Fruit fly (Drosophila melanogaster) whole organism, embryonic: ENCODE data around the gene Pph13.

Experiments
- B-H2 ChIP-seq: fragments of 200-800 bp; sonication (Bioruptor generic); optimal IDR thresholded peaks from 2 replicates; lab custom pipeline; 2018; ENCODE audit warnings: missing biosample characterization, mild to moderate bottlenecking, missing genetic modification characterization
- BEAF-32 ChIP-seq: fragments of 200-800 bp; sonication (Bioruptor generic); optimal IDR thresholded peaks from 3 replicates; lab custom pipeline; 2017; ENCODE audit warnings: missing biosample characterization, missing genetic modification characterization, mild to moderate bottlenecking, moderate library complexity, missing genetic modification reagents
- CG1024 ChIP-seq: fragments of 200-800 bp; sonication (Bioruptor generic); IDR thresholded peaks from 2 replicates; pipeline ENCODE4 v1.3.6; 2022; ENCODE audit warnings: missing biosample characterization, missing genetic modification characterization
- CG11093 ChIP-seq: fragments of 200-800 bp; sonication (Bioruptor generic); IDR thresholded peaks from 3 replicates; pipeline ENCODE4 v1.3.6; 2022; ENCODE audit warnings: missing biosample characterization, missing genetic modification characterization
- CG12744 ChIP-seq: fragments of 200-800 bp; sonication (Bioruptor generic); optimal IDR thresholded peaks from 2 replicates; lab custom pipeline; 2016; ENCODE audit warnings: missing biosample characterization, missing genetic modification characterization
- CG13287 ChIP-seq: fragments of 200-800 bp; sonication (Bioruptor generic); IDR thresholded peaks from 2 replicates; pipeline ENCODE4 v1.3.6; 2022; ENCODE audit warnings: missing biosample characterization, missing genetic modification characterization; ENCODE audit not compliant: partially characterized antibody
- CG13624 ChIP-seq: fragments of 200-800 bp; sonication (Bioruptor generic); optimal IDR thresholded peaks from 2 replicates; lab custom pipeline; 2016; ENCODE audit warnings: missing biosample characterization, missing genetic modification characterization
- CG14965 ChIP-seq: fragments of 200-800 bp; sonication (Bioruptor generic); optimal IDR thresholded peaks from 2 replicates; lab custom pipeline; 2016; ENCODE audit warnings: missing biosample characterization, missing genetic modification characterization, borderline replicate concordance
- CG15011 ChIP-seq: fragments of 200-800 bp; sonication (Bioruptor generic); optimal IDR thresholded peaks from 3 replicates; lab custom pipeline; 2018; ENCODE audit warnings: missing biosample characterization, mild to moderate bottlenecking, missing genetic modification characterization
- CG16863 ChIP-seq: fragments of 200-800 bp; sonication (Bioruptor generic); optimal IDR thresholded peaks from 3 replicates; lab custom pipeline; 2016; ENCODE audit warnings: missing biosample characterization, missing genetic modification characterization
- CG17359 ChIP-seq: fragments of 200-800 bp; sonication (Bioruptor generic); optimal IDR thresholded peaks from 3 replicates; lab custom pipeline; 2018; ENCODE audit warnings: missing biosample characterization, mild to moderate bottlenecking, missing genetic modification characterization, moderate library complexity
- CG2889 ChIP-seq: fragments of 200-800 bp; sonication (Bioruptor generic); IDR thresholded peaks from 3 replicates; pipeline ENCODE4 v1.3.6; 2022; ENCODE audit warnings: missing biosample characterization, missing genetic modification characterization
- CG31365 ChIP-seq: fragments of 200-800 bp; sonication (Bioruptor generic); optimal IDR thresholded peaks from 2 replicates; lab custom pipeline; 2018; ENCODE audit warnings: missing biosample characterization, mild to moderate bottlenecking, missing genetic modification characterization
- CG3726 ChIP-seq: fragments of 200-800 bp; sonication (Bioruptor generic); IDR thresholded peaks from 3 replicates; pipeline ENCODE4, ENCODE4 v1.3.6; 2022; ENCODE audit warnings: missing biosample characterization, missing genetic modification characterization
- CG4707 ChIP-seq: fragments of 200-800 bp; sonication (Bioruptor generic); optimal IDR thresholded peaks from 2 replicates; lab custom pipeline; 2018; ENCODE audit warnings: missing biosample characterization, mild to moderate bottlenecking, missing genetic modification characterization, moderate library complexity
- CG6254 ChIP-seq: fragments of 200-800 bp; sonication (Bioruptor generic); optimal IDR thresholded peaks from 3 replicates; lab custom pipeline; 2017; ENCODE audit warnings: mild to moderate bottlenecking, missing biosample characterization, missing genetic modification reagents, missing genetic modification characterization
- CG7372 ChIP-seq: fragments of 200-800 bp; sonication (Bioruptor generic); IDR thresholded peaks from 2 replicates; pipeline ENCODE4 v1.3.6; 2022; ENCODE audit warnings: missing biosample characterization, missing genetic modification characterization
- Dad ChIP-seq: fragments of 200-800 bp; sonication (Bioruptor generic); optimal IDR thresholded peaks from 3 replicates; lab custom pipeline; 2016; ENCODE audit warnings: missing biosample characterization, missing genetic modification characterization
- Dip3 ChIP-seq: fragments of 200-800 bp; sonication (Bioruptor generic); optimal IDR thresholded peaks from 3 replicates; lab custom pipeline; 2016; ENCODE audit warnings: missing biosample characterization, missing genetic modification characterization
- H15 ChIP-seq: fragments of 200-800 bp; sonication (Bioruptor generic); IDR thresholded peaks from 3 replicates; pipeline ENCODE4 v1.3.6; 2022; ENCODE audit warnings: missing biosample characterization, missing genetic modification characterization
- Hey ChIP-seq: fragments of 200-800 bp; sonication (Bioruptor generic); optimal IDR thresholded peaks from 3 replicates; lab custom pipeline; 2018; ENCODE audit warnings: missing biosample characterization, mild to moderate bottlenecking, missing genetic modification characterization
- Nf-YA ChIP-seq: fragments of 200-800 bp; sonication (Bioruptor generic); IDR thresholded peaks from 2 replicates; pipeline ENCODE4 v1.3.6; 2022; ENCODE audit warnings: missing biosample characterization, missing genetic modification characterization
- Ptx1 ChIP-seq: fragments of 200-800 bp; sonication (Bioruptor generic); IDR thresholded peaks from 2 replicates; pipeline ENCODE4 v1.3.6; 2022; ENCODE audit warnings: missing biosample characterization, missing genetic modification characterization
- Rx ChIP-seq: fragments of 200-800 bp; sonication (Bioruptor generic); IDR thresholded peaks from 2 replicates; pipeline ENCODE4 v1.3.6; 2022; ENCODE audit warnings: missing biosample characterization, missing genetic modification characterization
- ac ChIP-seq: fragments of 200-800 bp; sonication (Bioruptor generic); optimal IDR thresholded peaks from 3 replicates; lab custom pipeline; 2017; ENCODE audit warnings: missing biosample characterization, mild to moderate bottlenecking, missing genetic modification characterization
- ap ChIP-seq: fragments of 200-800 bp; sonication (Bioruptor generic); IDR thresholded peaks from 2 replicates; pipeline ENCODE4 v1.3.6; 2022; ENCODE audit warnings: missing biosample characterization, missing genetic modification characterization
- bowl ChIP-seq: fragments of 200-800 bp; sonication (Bioruptor generic); IDR thresholded peaks from 2 replicates; pipeline ENCODE4 v1.3.6; 2022; ENCODE audit warnings: missing biosample characterization, missing genetic modification characterization
- croc ChIP-seq: fragments of 200-800 bp; sonication (Bioruptor generic); conservative IDR thresholded peaks from 3 replicates; pipeline ENCODE4 v1.3.6; 2022; ENCODE audit warnings: missing biosample characterization, missing genetic modification characterization
- esg ChIP-seq: fragments of 200-800 bp; sonication (Bioruptor generic); conservative IDR thresholded peaks from 2 replicates; pipeline ENCODE4 v1.3.6; 2022; ENCODE audit warnings: missing biosample characterization, missing genetic modification characterization
- fd64A ChIP-seq: fragments of 200-800 bp; sonication (Bioruptor generic); optimal IDR thresholded peaks from 3 replicates; lab custom pipeline; 2018; ENCODE audit warnings: missing biosample characterization, mild to moderate bottlenecking, missing genetic modification characterization
- ftz-f1 ChIP-seq: fragments of 200-800 bp; sonication (Bioruptor generic); optimal IDR thresholded peaks from 2 replicates; lab custom pipeline; 2016; ENCODE audit warnings: missing biosample characterization, missing genetic modification characterization
- gem ChIP-seq: fragments of 200-800 bp; sonication (Bioruptor generic); optimal IDR thresholded peaks from 2 replicates; lab custom pipeline; 2019; ENCODE audit warnings: missing biosample characterization, mild to moderate bottlenecking, missing genetic modification characterization, moderate library complexity
- grau ChIP-seq: fragments of 200-800 bp; optimal IDR thresholded peaks from 3 replicates; lab custom pipeline; 2019; ENCODE audit warnings: missing biosample characterization, mild to moderate bottlenecking, missing genetic modification characterization, moderate library complexity
- gsb-n ChIP-seq: fragments of 200-800 bp; sonication (Bioruptor generic); optimal IDR thresholded peaks from 3 replicates; lab custom pipeline; 2018; ENCODE audit warnings: missing biosample characterization, mild to moderate bottlenecking, missing genetic modification characterization
- kah ChIP-seq: fragments of 200-800 bp; sonication (Bioruptor generic); optimal IDR thresholded peaks from 2 replicates; lab custom pipeline; 2018; ENCODE audit warnings: missing biosample characterization, mild to moderate bottlenecking, missing genetic modification characterization
- kni ChIP-seq: fragments of 200-800 bp; sonication (Bioruptor generic); optimal IDR thresholded peaks from 3 replicates; lab custom pipeline; 2017; ENCODE audit warnings: mild to moderate bottlenecking, missing biosample characterization, missing genetic modification reagents, missing genetic modification characterization
- lab ChIP-seq: fragments of 200-800 bp; sonication (Bioruptor generic); optimal IDR thresholded peaks from 3 replicates; lab custom pipeline; 2017; ENCODE audit warnings: missing biosample characterization, missing genetic modification characterization, mild to moderate bottlenecking, moderate library complexity, missing genetic modification reagents
- mam ChIP-seq: fragments of 200-800 bp; sonication (Bioruptor generic); optimal IDR thresholded peaks from 3 replicates; lab custom pipeline; 2016; ENCODE audit warnings: missing biosample characterization, missing genetic modification characterization
- mirr ChIP-seq: fragments of 200-800 bp; sonication (Bioruptor generic); optimal IDR thresholded peaks from 3 replicates; lab custom pipeline; 2018; ENCODE audit warnings: missing biosample characterization, mild to moderate bottlenecking, missing genetic modification characterization
- onecut ChIP-seq: fragments of 200-800 bp; sonication (Bioruptor generic); IDR thresholded peaks from 2 replicates; pipeline ENCODE4 v1.3.6; 2022; ENCODE audit warnings: missing biosample characterization, missing genetic modification characterization
- org-1 ChIP-seq: fragments of 200-800 bp; sonication (Bioruptor generic); optimal IDR thresholded peaks from 2 replicates; lab custom pipeline; 2017; ENCODE audit warnings: missing biosample characterization, missing genetic modification characterization
- pfk ChIP-seq: fragments of 200-800 bp; sonication (Bioruptor generic); optimal IDR thresholded peaks from 2 replicates; lab custom pipeline; 2018; ENCODE audit warnings: missing biosample characterization, mild to moderate bottlenecking, missing genetic modification characterization, moderate library complexity
- psq ChIP-seq: fragments of 200-800 bp; sonication (Bioruptor generic); optimal IDR thresholded peaks from 2 replicates; lab custom pipeline; 2017; ENCODE audit warnings: missing biosample characterization, missing genetic modification characterization
- sc ChIP-seq, 3 experiments: fragments of >200 bp in 2 of 3; fragments of 200-800 bp in 1 of 3; sonication (Bioruptor generic) in 1 of 3; optimal IDR thresholded peaks; 2 replicates in 2 of 3; 3 replicates in 1 of 3; lab custom pipeline; 2017; ENCODE audit warnings: mild to moderate bottlenecking in 1 of 3, missing biosample characterization in 1 of 3, missing genetic modification characterization in 1 of 3, missing genetic modification reagents in 1 of 3
- sqz ChIP-seq: fragments of 200-800 bp; sonication (Bioruptor generic); optimal IDR thresholded peaks from 3 replicates; lab custom pipeline; 2018; ENCODE audit warnings: missing biosample characterization, mild to moderate bottlenecking, missing genetic modification characterization
- tio ChIP-seq: fragments of 200-800 bp; sonication (Bioruptor generic); optimal IDR thresholded peaks from 2 replicates; lab custom pipeline; 2017; ENCODE audit warnings: missing biosample characterization, missing genetic modification characterization, inconsistent platforms
- trh ChIP-seq: fragments of 200-800 bp; sonication (Bioruptor generic); optimal IDR thresholded peaks from 2 replicates; lab custom pipeline; 2016; ENCODE audit warnings: missing biosample characterization, missing genetic modification characterization
- tup ChIP-seq: fragments of 200-800 bp; sonication (Bioruptor generic); optimal IDR thresholded peaks from 2 replicates; lab custom pipeline; 2016; ENCODE audit warnings: missing biosample characterization, mild to moderate bottlenecking, missing genetic modification characterization, moderate library complexity
- tx ChIP-seq: fragments of 200-800 bp; sonication (Bioruptor generic); optimal IDR thresholded peaks from 2 replicates; lab custom pipeline; 2016; ENCODE audit warnings: missing biosample characterization, missing genetic modification characterization
- zfh1 ChIP-seq: fragments of 200-800 bp; sonication (Bioruptor generic); IDR thresholded peaks from 3 replicates; pipeline ENCODE4 v1.3.6; 2022; ENCODE audit warnings: missing biosample characterization, missing genetic modification characterization
- zfh2 ChIP-seq: fragments of 200-800 bp; sonication (Bioruptor generic); optimal IDR thresholded peaks from 2 replicates; lab custom pipeline; 2016; ENCODE audit warnings: missing biosample characterization, missing genetic modification characterization

Gene Pph13

DNA sequence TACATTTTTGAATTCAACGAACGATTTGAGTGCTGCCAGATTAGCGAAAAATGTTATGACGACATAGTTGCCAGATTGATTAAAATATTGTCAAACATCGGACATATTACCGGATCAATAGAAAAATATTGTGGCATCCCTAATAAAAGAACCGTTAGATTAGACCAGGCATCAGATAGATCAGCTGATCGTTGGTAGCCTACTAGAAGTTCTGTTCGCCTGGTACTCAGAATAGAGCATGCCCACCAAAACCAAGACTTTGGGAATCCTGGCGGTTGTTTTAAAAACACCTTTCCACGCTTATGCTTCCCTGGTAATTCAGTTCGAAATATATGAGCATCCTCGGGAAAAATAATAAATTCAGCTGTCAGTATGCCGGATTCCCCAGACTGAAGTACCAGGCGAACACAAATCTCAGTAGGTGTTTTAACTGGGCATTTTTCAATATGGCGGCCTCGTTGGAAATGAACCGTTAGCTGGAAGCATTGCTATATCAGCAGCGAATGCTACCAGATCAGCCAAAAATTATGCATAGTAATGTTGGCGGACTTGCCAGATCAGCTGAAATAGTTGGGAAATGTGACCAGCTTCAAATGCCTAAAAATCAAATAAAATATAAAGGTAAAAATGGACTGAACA is 36.6 kb upstream of the Pph13 start (continued):
- TF ChIP-seq zfh2 (GFP tag; lab: Kevin White, UChicago) (no peak), CG12744 (GFP tag; lab: Kevin White, UChicago) (no peak), trh (no peak), CG3726 (GFP tag; lab: Robert Waterston, UW) (no peak), B-H2 (GFP tag; lab: Kevin White, UChicago) (no peak), sc (optimal IDR thresholded peaks at IDR 0.05; lab: Kevin White, UChicago) (no peak), sc (GFP tag; optimal IDR thresholded peaks at IDR 0.05; lab: Kevin White, UChicago) (no peak), CG15011 (GFP tag; lab: Kevin White, UChicago) (no peak), H15 (GFP tag; lab: Robert Waterston, UW) (no peak), mirr (GFP tag; lab: Kevin White, UChicago) (peak; percentile 37), Nf-YA (GFP tag; lab: Robert Waterston, UW) (no peak), CG4707 (no peak), CG14965 (GFP tag; lab: Kevin White, UChicago) (no peak), ac (GFP tag; lab: Kevin White, UChicago) (peak; percentile 75), mam (GFP tag; lab: Kevin White, UChicago) (no peak), ftz-f1 (peak; percentile 57), CG13287 (GFP tag; lab: Robert Waterston, UW) (peak; percentile 74), CG1024 (GFP tag; lab: Robert Waterston, UW) (no peak), bowl (GFP tag; lab: Robert Waterston, UW) (no peak), CG17359 (no peak), CG16863 (no peak), CG6254 (GFP tag; lab: Kevin White, UChicago) (peak; percentile 1), Rx (GFP tag; lab: Robert Waterston, UW) (no peak), Dad (GFP tag; lab: Kevin White, UChicago) (no peak), CG13624 (GFP tag; lab: Kevin White, UChicago) (no peak), esg (GFP tag; lab: Robert Waterston, UW) (no peak), tx (GFP tag; lab: Kevin White, UChicago) (no peak), gsb-n (tag; lab: Kevin White, UChicago) (peak; percentile 65), kah (GFP tag; lab: Kevin White, UChicago) (no peak), fd64A (GFP tag; lab: Kevin White, UChicago) (no peak), kni (peak; percentile 100), tio (GFP tag; lab: Kevin White, UChicago) (no peak), onecut (GFP tag; lab: Robert Waterston, UW) (0 out of 2 replicates have a peak, but pooled peaks have one; percentile 20), pfk (GFP tag; lab: Kevin White, UChicago) (no peak), Dip3 (GFP tag; lab: Kevin White, UChicago) (no peak), croc (no peak), org-1 (no peak), BEAF-32 (peak; percentile 39), lab (GFP tag; lab: Kevin White, UChicago) (peak; percentile 42), psq (GFP tag; lab: Kevin White, UChicago) (no peak), CG7372 (GFP tag; lab: Robert Waterston, UW) (no peak), CG11093 (no peak), sqz (GFP tag; lab: Kevin White, UChicago) (no peak), CG2889 (no peak), Hey (no peak), gem (no peak), zfh1 (GFP tag; lab: Robert Waterston, UW) (no peak), Ptx1 (GFP tag; lab: Robert Waterston, UW) (no peak), grau (tag; lab: Kevin White, UChicago) (no peak), CG31365 (tag; lab: Kevin White, UChicago) (no peak), tup (GFP tag; lab: Kevin White, UChicago) (no peak), ap (GFP tag; lab: Robert Waterston, UW) (no peak)
